Worm (Caenorhabditis elegans) whole organism, early embryonic: ENCODE results near the gene R08A2.1.

Experiments
- B0310.2 ChIP-seq: sonication (generic microtip); optimal IDR thresholded peaks from 2 replicates; lab custom pipeline; 2016; ENCODE audit warnings: mild to moderate bottlenecking, missing genetic modification characterization, missing compliant biosample characterization
- F13C5.2 ChIP-seq: sonication (generic microtip); optimal IDR thresholded peaks from 2 replicates; lab custom pipeline; 2017; ENCODE audit warnings: mild to moderate bottlenecking, missing genetic modification characterization, inconsistent platforms, missing compliant biosample characterization
- aly-1 ChIP-seq: sonication (generic microtip); optimal IDR thresholded peaks from 2 replicates; lab custom pipeline; 2016; ENCODE audit warnings: missing genetic modification characterization, missing compliant biosample characterization
- ama-1 ChIP-seq: fragments of 150-350 bp; optimal IDR thresholded peaks from 2 replicates; lab custom pipeline; 2014
- ceh-13 ChIP-seq: fragments of 200-800 bp; sonication (Bioruptor generic); optimal IDR thresholded peaks from 2 replicates; lab custom pipeline; 2018; ENCODE audit warnings: mild to moderate bottlenecking, missing genetic modification characterization, missing compliant biosample characterization
- ceh-36 ChIP-seq: sonication (generic microtip); optimal IDR thresholded peaks from 2 replicates; lab custom pipeline; 2016; ENCODE audit warnings: missing genetic modification characterization, inconsistent platforms, missing compliant biosample characterization
- ets-7 ChIP-seq: sonication (generic microtip); optimal IDR thresholded peaks from 2 replicates; lab custom pipeline; 2016; ENCODE audit warnings: missing genotype, missing genetic modification characterization, missing compliant biosample characterization
- flt-1 ChIP-seq: fragments of 200-800 bp; sonication (Bioruptor generic); IDR thresholded peaks from 2 replicates; pipeline ENCODE4 v1.3.6; 2022; ENCODE audit warnings: missing genetic modification characterization, missing compliant biosample characterization
- hmbx-1 ChIP-seq: sonication (generic microtip); optimal IDR thresholded peaks from 2 replicates; lab custom pipeline; 2016; ENCODE audit warnings: mild to moderate bottlenecking, missing genetic modification characterization, missing compliant biosample characterization
- hmg-4 ChIP-seq: fragments of 200-800 bp; sonication (Bioruptor generic); optimal IDR thresholded peaks from 2 replicates; lab custom pipeline; 2018; ENCODE audit warnings: mild to moderate bottlenecking, missing genetic modification characterization, missing compliant biosample characterization
- hnd-1 ChIP-seq: sonication (generic microtip); optimal IDR thresholded peaks from 2 replicates; lab custom pipeline; 2016; ENCODE audit warnings: missing genetic modification characterization, missing compliant biosample characterization
- pes-1 ChIP-seq: fragments of 200-800 bp; sonication (Bioruptor generic); IDR thresholded peaks from 2 replicates; pipeline ENCODE4 v1.3.6; 2022; ENCODE audit warnings: missing genetic modification reagents, missing genetic modification characterization, missing compliant biosample characterization
- scrt-1 ChIP-seq: fragments of 200-800 bp; sonication (Bioruptor generic); IDR thresholded peaks from 2 replicates; pipeline ENCODE4 v1.3.6; 2022; ENCODE audit warnings: missing genetic modification characterization, missing compliant biosample characterization
- sea-1 ChIP-seq: fragments of 200-800 bp; sonication (Bioruptor generic); conservative IDR thresholded peaks from 2 replicates; pipeline ENCODE4 v1.3.6; 2022; ENCODE audit warnings: missing genetic modification characterization, missing compliant biosample characterization
- tbx-11 ChIP-seq: fragments of 200-800 bp; sonication (Bioruptor generic); IDR thresholded peaks from 2 replicates; pipeline ENCODE4 v1.3.6; 2022; ENCODE audit warnings: missing genetic modification characterization, missing compliant biosample characterization
- tbx-37 ChIP-seq: fragments of 200-800 bp; sonication (Bioruptor generic); conservative IDR thresholded peaks from 2 replicates; pipeline ENCODE4 v1.3.6; 2022; ENCODE audit warnings: missing genetic modification reagents, missing genetic modification characterization, missing compliant biosample characterization
- tra-4 ChIP-seq: sonication (generic microtip); optimal IDR thresholded peaks from 2 replicates; lab custom pipeline; 2017; ENCODE audit warnings: missing genetic modification characterization, missing compliant biosample characterization

R08A2.1 gene

ce11 chrV:14736851-14737250 lies 17.5 kb upstream of the R08A2.1 start, which contains the start of gene Y50E8A.5:
Gene Y50E8A.5 (minus strand): TSS chrV:14736951.
- TF ChIP-seq flt-1 (GFP tag; lab: Robert Waterston, UW) (no peak), hmg-4 (no peak), ceh-36 (tag; lab: Kevin White, UChicago) (no peak), scrt-1 (GFP tag; lab: Robert Waterston, UW) (no peak), tbx-11 (no peak), ceh-13 (no peak), hnd-1 (tag; lab: Kevin White, UChicago) (no peak), tra-4 (tag; lab: Kevin White, UChicago) (no peak), hmbx-1 (tag; lab: Kevin White, UChicago) (no peak), B0310.2 (no peak), ama-1 (no peak), ets-7 (no peak), aly-1 (tag; lab: Kevin White, UChicago) (no peak)

ce11 chrV:14734187-14734765 lies 14.9 kb upstream of the R08A2.1 start, which contains the start of gene unc-61:
Gene unc-61 (minus strand): TSS chrV:14734237.
- TF ChIP-seq B0310.2 (no peak), ceh-13 (no peak), sea-1 (no peak), hmbx-1 (tag; lab: Kevin White, UChicago) (no peak), hnd-1 (tag; lab: Kevin White, UChicago) (no peak), ama-1 (no peak), aly-1 (tag; lab: Kevin White, UChicago) (no peak), tbx-11 (no peak), scrt-1 (GFP tag; lab: Robert Waterston, UW) (no peak), ceh-36 (tag; lab: Kevin White, UChicago) (no peak), tra-4 (tag; lab: Kevin White, UChicago) (no peak), hmg-4 (no peak), tbx-37 (no peak), ets-7 (no peak)

ce11 chrV:14729343-14729742 lies 10.0 kb upstream of the R08A2.1 start, which contains the start of gene oig-3:
Gene oig-3 (plus strand): TSS chrV:14729643.
- no peak for TF ChIP-seq tra-4 (tag; lab: Kevin White, UChicago)
- no peak for TF ChIP-seq hmbx-1 (tag; lab: Kevin White, UChicago)
- TF ChIP-seq ama-1: no peak
- no peak for TF ChIP-seq tbx-37
- TF ChIP-seq flt-1 (GFP tag; lab: Robert Waterston, UW): no peak
- TF ChIP-seq tbx-11: no peak
- TF ChIP-seq ets-7: no peak
- TF ChIP-seq F13C5.2 (tag; lab: Kevin White, UChicago): no peak
- TF ChIP-seq scrt-1 (GFP tag; lab: Robert Waterston, UW): no peak
- no peak for TF ChIP-seq aly-1 (tag; lab: Kevin White, UChicago)
- no peak for TF ChIP-seq ceh-36 (tag; lab: Kevin White, UChicago)
- TF ChIP-seq ceh-13: no peak
- TF ChIP-seq sea-1: no peak
- no peak for TF ChIP-seq hmg-4
- no peak for TF ChIP-seq hnd-1 (tag; lab: Kevin White, UChicago)
- no peak for TF ChIP-seq B0310.2
- no peak for TF ChIP-seq pes-1 (GFP tag; lab: Robert Waterston, UW)

DNA sequence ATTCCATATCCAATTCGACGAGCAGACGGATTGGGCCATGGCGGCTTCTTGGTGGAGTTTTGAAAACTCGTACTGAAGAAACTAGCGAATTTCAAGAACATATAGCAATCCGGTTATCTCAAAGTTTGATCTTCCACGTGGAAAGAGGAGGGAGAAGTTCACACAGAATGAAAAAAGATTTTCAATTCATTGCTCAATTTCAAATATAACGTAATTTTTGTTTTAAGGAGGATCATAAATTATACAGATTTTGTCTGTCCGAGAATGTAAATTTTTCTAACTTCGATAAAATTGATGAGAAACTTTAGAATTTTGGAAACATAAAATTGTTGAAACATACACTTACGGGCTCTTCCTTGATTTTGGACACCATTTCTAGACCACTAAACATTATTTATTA lies 9.4 kb upstream of the R08A2.1 start, which contains the start of gene Y50E8A.2:
TSS of gene Y50E8A.2 (minus strand) at position 101 of the 400 bp plus-strand sequence.
- TF ChIP-seq pes-1 (GFP tag; lab: Robert Waterston, UW): no peak
- no peak for TF ChIP-seq hmg-4
- TF ChIP-seq hmbx-1 (tag; lab: Kevin White, UChicago): no peak
- no peak for TF ChIP-seq ets-7
- no peak for TF ChIP-seq ama-1
- TF ChIP-seq tbx-11: no peak
- TF ChIP-seq B0310.2: no peak
- TF ChIP-seq tbx-37: no peak

ce11 chrV:14726596-14726995 lies 7.2 kb upstream of the R08A2.1 start, which contains the start of gene Y50E8A.1:
Gene Y50E8A.1 (plus strand): TSS chrV:14726896.
- TF ChIP-seq ets-7 (no peak), ceh-36 (tag; lab: Kevin White, UChicago) (no peak), B0310.2 (no peak), scrt-1 (GFP tag; lab: Robert Waterston, UW) (no peak), flt-1 (GFP tag; lab: Robert Waterston, UW) (no peak), tra-4 (tag; lab: Kevin White, UChicago) (no peak), tbx-37 (no peak), hmbx-1 (tag; lab: Kevin White, UChicago) (no peak), aly-1 (tag; lab: Kevin White, UChicago) (no peak), pes-1 (GFP tag; lab: Robert Waterston, UW) (no peak), ama-1 (no peak), sea-1 (no peak), F13C5.2 (tag; lab: Kevin White, UChicago) (no peak)

- TF ChIP-seq tbx-37 (no peak), ceh-13 (no peak), ama-1 (no peak), aly-1 (tag; lab: Kevin White, UChicago) (no peak), ets-7 (no peak), hmg-4 (no peak)
Measured at ce11 chrV:14725409-14725808, 6.0 kb upstream of the R08A2.1 start.

DNA sequence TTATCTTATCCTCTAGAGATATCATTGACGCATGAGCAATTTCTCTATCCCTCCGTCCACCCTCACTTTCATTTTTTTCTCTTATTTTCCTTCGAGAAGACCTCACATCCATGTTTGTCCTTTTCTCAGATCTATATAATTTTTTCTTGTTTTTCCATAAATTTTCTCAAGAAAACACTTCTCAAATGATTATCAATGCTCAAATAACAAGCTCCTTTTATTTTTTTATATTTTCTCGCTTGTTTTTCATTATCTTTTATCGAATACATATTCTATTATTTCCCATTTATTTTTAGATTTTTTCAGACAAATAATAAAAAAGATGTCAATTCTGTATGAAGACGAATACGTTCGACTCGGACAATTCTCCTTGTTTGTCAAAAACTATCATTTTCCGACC lies 3.6 kb upstream of the R08A2.1 start, which contains the start of gene R08A2.7:
TSS of gene R08A2.7 (plus strand) at position 301 of the 400 bp plus-strand sequence.
- TF ChIP-seq sea-1 (no peak), scrt-1 (GFP tag; lab: Robert Waterston, UW) (no peak), tbx-37 (no peak), aly-1 (tag; lab: Kevin White, UChicago) (no peak), ceh-36 (tag; lab: Kevin White, UChicago) (no peak), F13C5.2 (tag; lab: Kevin White, UChicago) (no peak)

DNA sequence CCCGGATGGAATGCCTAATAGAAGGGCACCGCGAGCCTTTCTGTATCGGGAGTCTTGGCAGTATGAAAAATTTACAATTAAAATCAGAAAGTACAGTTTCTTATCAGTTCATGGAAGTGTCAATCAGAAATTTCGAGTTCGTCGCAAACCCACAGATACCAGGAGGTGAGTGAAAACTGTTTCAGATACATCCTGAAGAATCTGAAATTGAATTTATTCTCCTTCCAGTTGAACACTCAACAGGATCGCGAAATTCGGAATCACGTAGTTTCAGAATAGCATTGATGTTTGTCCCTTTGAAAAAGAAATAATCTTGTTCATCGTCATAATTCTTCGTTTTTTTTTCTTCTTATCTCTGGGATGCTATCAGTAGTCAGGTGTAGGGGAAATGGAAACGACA lies 3.3 kb downstream of the R08A2.1 start, which contains the start of gene fbxa-147:
TSS of gene fbxa-147 (plus strand) at position 386 of the 400 bp plus-strand sequence.
- TF ChIP-seq sea-1 (no peak), B0310.2 (no peak), tra-4 (tag; lab: Kevin White, UChicago) (no peak), hmg-4 (no peak), aly-1 (tag; lab: Kevin White, UChicago) (no peak), pes-1 (GFP tag; lab: Robert Waterston, UW) (no peak), hmbx-1 (tag; lab: Kevin White, UChicago) (no peak), hnd-1 (tag; lab: Kevin White, UChicago) (no peak), ceh-36 (tag; lab: Kevin White, UChicago) (no peak), F13C5.2 (tag; lab: Kevin White, UChicago) (no peak), tbx-37 (no peak), flt-1 (GFP tag; lab: Robert Waterston, UW) (no peak), ama-1 (no peak), tbx-11 (no peak), ets-7 (no peak), ceh-13 (no peak), scrt-1 (GFP tag; lab: Robert Waterston, UW) (no peak)
